Fruit fly (Drosophila melanogaster): Measurements from ENCODE around the gene DIP-alpha.

DNA sequence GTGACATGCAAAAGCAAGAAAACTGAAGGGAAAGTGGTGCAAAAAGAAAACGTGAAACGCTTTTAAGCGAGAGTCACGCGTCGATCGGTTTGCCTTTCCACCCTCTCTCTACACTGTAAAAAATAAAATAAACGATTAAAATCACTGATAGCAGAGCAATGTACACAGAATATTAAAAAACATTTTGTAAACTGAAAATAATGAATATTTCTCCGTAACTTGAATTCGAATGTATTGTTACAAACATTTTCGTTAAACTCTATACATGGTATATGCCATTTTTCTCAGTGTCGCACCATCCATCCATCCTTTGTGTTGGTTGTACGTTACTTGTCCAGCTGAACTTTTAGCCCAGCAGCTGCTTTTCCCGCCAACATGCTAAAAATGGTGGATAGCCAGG lies 22.8 kb upstream of the DIP-alpha start:
- TF ChIP-seq CG8478 (optimal IDR thresholded peaks at IDR 0.05) (no peak), Dll (optimal IDR thresholded peaks at IDR 0.05) (no peak), psq (optimal IDR thresholded peaks at IDR 0.05) (no peak)
